Worm (Caenorhabditis elegans) whole organism, dauer: ENCODE data around the gene W10C6.2.

Experiments used
- unc-62 ChIP-seq: sonication (generic microtip); optimal IDR thresholded peaks from 2 replicates; lab custom pipeline; 2017; ENCODE audit warnings: missing biosample characterization, missing genetic modification reagents, missing genetic modification characterization

Gene W10C6.2

DNA sequence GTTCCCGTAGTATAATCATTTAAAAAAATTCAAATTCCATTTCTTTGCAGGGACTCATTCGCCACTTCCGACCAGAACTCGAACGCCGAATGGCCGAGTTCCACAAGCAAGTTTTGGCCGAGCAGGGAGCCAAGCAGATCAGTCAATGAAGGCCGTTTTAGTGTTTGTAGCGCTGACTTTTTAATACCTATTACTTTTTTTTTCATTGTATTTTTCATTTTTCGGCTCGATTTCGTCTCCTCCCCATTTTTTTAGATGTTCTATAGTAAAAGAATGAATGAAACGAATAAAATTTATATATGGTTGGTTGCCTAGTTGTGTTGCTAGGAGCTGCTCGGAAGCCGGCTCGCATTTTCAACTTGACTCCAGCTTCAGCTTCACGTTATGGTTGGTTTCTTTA is 21.9 kb downstream of the W10C6.2 start, which contains the start of gene C09H10.4:
Gene C09H10.4 (plus strand): TSS at position 301 of the 400 bp plus-strand sequence.
- TF ChIP-seq unc-62 (GFP tag; lab: Kevin White, UChicago) = no peak

DNA sequence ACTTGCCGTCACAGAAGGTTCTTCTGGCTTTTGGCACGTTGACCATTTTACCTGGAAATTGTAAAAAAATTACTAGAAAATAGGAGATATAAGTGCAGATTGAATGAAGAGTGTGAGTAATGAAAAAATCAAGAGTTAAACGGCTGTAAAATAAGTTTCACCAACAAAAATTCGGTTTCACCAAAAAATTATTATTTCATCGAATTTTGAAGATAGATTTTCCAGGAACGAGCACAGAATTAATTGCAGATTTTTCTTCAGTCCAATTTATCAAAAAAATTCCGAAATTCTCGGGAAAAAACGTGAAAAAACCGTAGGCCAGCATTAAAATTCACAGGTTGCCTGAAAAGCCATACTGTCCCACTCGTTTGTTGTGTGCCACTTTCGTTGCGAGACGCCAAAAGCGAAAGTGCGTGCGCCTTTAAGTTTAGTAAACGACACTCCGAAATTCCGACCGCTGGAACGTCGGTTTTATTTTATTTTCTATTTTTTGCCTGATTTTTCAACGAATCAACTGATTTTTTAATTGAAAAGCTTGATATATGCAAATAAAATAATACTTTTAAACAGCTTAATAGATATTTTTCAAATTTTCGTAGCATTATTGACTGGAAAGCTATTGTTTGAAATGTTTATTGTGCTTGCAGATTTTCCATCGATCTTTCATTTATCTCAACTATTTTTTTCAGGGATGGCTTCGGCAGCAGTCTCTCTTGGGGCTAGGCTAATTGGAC is 24.4 kb downstream of the W10C6.2 start, which contains the start of the genes rpl-36.A and nuo-1:
Gene rpl-36.A (minus strand): TSS at position 51 of the 734 bp plus-strand sequence.
Gene nuo-1 (plus strand): TSS at position 684 of the 734 bp plus-strand sequence.
- no peak for TF ChIP-seq unc-62 (GFP tag; lab: Kevin White, UChicago)

ce11 chrII:11096233-11096632 is 25.5 kb downstream of the W10C6.2 start, which contains the start of gene nbs-1:
nbs-1 (minus strand) TSS chrII:11096478.
- TF ChIP-seq unc-62 (GFP tag; lab: Kevin White, UChicago) = no peak

DNA sequence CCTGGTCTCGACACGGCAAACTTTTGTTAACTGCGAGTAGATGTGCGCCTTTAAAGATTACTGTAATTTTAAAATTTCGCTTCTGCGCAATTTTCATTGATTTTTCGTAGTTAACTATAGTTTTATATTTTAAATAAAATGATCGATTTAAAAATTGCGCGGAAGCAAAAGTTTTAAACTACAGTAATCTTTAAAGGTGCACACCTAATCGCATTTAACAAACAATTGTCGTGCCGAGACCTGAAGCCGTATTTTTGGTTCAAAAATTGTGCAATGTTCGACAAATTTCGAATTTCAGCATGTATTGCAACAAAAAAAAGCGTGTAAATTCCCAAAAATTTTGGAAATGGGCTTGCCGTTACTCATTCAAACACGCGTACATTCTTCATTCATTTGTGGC is 27.3 kb downstream of the W10C6.2 start:
- no peak for TF ChIP-seq unc-62 (GFP tag; lab: Kevin White, UChicago)

DNA sequence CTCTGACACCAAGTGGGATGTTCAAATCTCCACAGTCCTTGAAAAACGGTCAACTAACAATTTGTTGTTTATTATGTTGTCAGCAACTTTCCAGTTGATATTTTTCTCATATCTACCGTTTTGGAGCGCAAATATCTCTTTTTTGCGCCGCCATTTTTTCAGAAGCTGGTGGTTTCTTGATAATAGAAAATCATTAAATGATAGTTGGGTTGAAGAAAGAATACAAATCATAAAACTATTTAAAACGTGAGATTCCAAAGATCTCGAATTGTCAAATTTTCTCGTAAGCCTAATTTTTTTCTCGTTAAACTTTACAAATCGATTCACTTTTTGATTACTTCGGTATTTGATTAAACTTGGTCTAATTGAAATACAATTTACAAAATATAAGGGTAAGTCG is 29.3 kb downstream of the W10C6.2 start, which contains the start of gene rpl-42:
Gene rpl-42 (plus strand): TSS at position 301 of the 400 bp plus-strand sequence.
- no peak for TF ChIP-seq unc-62 (GFP tag; lab: Kevin White, UChicago)

DNA sequence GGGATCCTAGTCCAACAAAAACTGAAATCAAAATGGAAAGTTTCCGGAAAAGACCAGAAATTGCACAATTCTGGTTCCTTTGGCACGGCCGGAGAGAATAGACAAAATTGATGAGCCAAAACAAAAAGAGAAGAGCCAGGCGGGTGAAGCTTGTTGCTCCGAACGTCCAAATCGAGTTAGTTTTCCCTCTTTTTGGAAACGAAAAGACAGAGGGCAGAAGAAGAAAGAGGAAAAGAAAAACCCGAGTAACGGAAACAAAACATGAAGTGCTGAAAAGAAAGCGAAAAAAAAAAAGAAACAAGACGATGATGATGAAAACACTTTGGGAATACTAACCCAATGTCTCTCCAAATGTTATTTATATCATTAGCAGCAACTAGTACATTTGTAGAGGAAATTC is 30.1 kb downstream of the W10C6.2 start:
- no peak for TF ChIP-seq unc-62 (GFP tag; lab: Kevin White, UChicago)

ce11 chrII:11089356-11089755 is 32.3 kb downstream of the W10C6.2 start, which contains the start of gene unc-53:
unc-53 (minus strand) TSS chrII:11089456.
- TF ChIP-seq unc-62 (GFP tag; lab: Kevin White, UChicago) = no peak

DNA sequence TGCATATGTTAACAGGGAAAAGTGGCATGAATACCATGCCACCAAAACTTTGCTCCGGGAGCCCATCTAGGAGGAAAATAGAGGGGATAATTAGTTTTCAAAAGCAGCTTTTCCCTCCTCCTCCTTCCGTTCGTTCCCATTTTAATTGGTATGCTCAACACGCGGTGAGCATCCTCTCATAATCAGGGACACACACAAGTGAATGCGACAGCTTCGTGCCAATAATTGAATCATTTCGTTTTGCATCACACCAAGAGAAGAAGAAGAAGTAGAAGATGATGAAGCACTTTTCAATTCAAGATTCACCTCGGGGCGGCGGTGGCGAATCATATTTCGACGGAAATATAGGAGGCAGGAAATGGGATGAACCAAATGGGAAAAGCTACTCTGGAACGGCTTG is 33.6 kb downstream of the W10C6.2 start:
- no peak for TF ChIP-seq unc-62 (GFP tag; lab: Kevin White, UChicago)

DNA sequence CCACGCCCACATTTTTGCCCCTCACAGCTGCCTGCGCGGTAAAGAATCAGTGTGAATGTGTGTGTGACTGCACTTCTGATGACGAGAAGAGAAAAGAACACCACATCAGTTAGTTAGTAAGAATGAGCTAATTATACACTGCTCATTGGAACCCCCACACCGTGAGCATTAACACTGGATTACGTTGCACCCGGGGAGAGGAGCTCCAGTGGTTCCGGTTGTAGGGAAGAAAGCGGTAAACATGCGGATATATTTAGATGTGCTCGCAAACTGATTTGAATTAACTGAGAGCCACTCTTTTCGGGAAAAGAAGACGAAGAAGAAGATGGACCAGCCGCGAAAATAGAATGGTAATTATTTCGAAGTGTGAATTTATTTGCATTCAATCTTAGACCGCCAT is 34.9 kb downstream of the W10C6.2 start:
- no peak for TF ChIP-seq unc-62 (GFP tag; lab: Kevin White, UChicago)

DNA sequence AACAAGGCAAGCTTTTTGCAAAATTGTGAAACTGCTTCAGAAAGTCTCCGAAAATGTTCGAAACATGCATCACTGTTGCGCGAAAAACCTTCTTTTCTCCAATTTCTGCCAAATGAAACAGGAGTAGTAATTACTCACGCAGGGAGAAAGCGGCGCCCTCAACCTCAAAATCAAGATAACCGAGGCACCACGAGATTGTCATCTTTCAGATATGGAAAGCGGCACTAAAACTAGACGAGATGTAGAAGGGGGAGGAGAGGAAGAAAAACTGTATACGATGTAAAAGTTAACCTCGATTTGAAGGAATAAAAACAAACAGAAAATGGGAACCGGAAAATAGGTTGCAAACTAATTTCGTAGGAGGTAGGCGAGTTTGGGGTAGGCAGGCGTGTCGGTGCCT is 45.1 kb downstream of the W10C6.2 start:
- TF ChIP-seq unc-62 (GFP tag; lab: Kevin White, UChicago) = no peak

DNA sequence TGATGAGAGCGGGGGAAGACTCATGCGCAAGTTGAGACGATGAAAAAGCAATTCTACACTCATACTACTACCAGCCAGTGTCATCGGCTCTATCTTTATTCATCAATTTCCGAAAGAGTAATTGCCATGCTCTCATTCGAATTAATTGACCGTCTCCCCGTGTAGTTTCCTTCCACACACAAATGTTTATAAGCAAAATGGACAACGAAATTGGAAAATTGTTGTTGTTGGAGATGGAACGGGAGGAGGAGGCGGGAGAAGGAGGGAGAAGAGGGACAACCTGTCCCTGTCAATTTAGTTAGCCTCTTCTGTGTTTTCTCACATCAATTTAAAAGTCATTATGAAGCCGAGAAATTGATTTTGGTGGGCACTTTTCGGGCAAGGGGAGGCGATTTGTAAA is 49.1 kb downstream of the W10C6.2 start:
- no peak for TF ChIP-seq unc-62 (GFP tag; lab: Kevin White, UChicago)
